Fruit fly (Drosophila melanogaster) whole organism: ENCODE data around the gene CG45307.

ENCODE experiments used
- CG8478 ChIP-seq: fragments of >200 bp; optimal IDR thresholded peaks from 2 replicates; lab custom pipeline; 2018; ENCODE audit warnings: inconsistent platforms
- EcR ChIP-seq, 2 experiments: fragments of >200 bp; optimal IDR thresholded peaks; 2 replicates each; lab custom pipeline; 2017; ENCODE audit warnings: missing biosample characterization in 2 of 2, missing genetic modification characterization in 2 of 2, missing genetic modification reagents in 2 of 2
- pan ChIP-seq: fragments of >200 bp; optimal IDR thresholded peaks from 2 replicates; lab custom pipeline; 2017
- psq ChIP-seq: fragments of >200 bp; optimal IDR thresholded peaks from 2 replicates; lab custom pipeline; 2017
- usp ChIP-seq: fragments of >200 bp; optimal IDR thresholded peaks from 2 replicates; lab custom pipeline; 2017; ENCODE audit warnings: missing biosample characterization, missing genetic modification characterization, mixed read lengths

dm6 chr2L:8746350-8746759 is 5.6 kb downstream of the CG45307 start:
- TF ChIP-seq EcR (GFP tag; optimal IDR thresholded peaks at IDR 0.05; lab: Kevin White, UChicago), result no peak
- no peak for TF ChIP-seq psq (lab: Kevin White, UChicago)
- TF ChIP-seq CG8478 (lab: Kevin White, UChicago), result no peak
- no peak for TF ChIP-seq usp (GFP tag; lab: Kevin White, UChicago)
- TF ChIP-seq pan (lab: Kevin White, UChicago), result no peak
